Fruit fly (Drosophila melanogaster): ENCODE measurements around the gene CG5377.

CG5377 gene

DNA sequence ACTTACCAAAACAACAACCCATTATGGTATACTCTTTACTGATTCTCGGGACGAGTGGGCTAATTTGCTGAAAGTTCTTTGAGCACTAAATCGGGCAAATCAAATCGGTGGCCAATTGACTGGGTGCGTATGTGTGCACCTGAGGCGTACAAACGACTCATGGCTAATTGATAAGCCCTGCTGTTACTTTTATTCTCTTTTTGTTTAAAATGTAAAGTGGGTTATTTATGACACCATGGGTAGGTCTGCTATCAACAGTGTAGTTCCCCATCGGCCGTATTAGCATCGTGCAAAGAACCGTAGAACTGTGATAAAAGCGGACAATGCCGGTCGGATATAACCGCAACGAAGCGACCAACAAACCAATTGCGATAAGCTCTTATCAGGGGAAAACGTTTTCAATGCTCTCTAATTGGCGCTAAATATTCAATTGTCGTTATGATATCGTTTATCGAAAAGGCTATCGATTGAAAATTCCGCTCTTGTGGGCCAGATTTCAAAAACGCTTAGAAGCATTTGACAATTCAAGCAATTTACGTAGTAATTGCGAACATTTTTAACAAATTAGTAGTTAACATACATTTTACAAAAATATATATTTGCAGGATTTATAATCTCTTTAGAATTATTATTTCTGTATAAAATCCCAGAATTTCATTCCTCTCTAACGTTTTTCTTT is 20.6 kb downstream of the CG5377 start, which contains the start of gene CG34288:
Gene CG34288, minus strand, starts transcription at position 69 of the 679 bp plus-strand sequence.
- no peak for TF ChIP-seq ttk (optimal IDR thresholded peaks at IDR 0.05)
- no peak for TF ChIP-seq Myc (optimal IDR thresholded peaks at IDR 0.05)
- no peak for TF ChIP-seq psq (optimal IDR thresholded peaks at IDR 0.05)
- no peak for TF ChIP-seq insv (optimal IDR thresholded peaks at IDR 0.05)
- no peak for TF ChIP-seq h (optimal IDR thresholded peaks at IDR 0.05)
- TF ChIP-seq Sin3A (optimal IDR thresholded peaks at IDR 0.05), result no peak

DNA sequence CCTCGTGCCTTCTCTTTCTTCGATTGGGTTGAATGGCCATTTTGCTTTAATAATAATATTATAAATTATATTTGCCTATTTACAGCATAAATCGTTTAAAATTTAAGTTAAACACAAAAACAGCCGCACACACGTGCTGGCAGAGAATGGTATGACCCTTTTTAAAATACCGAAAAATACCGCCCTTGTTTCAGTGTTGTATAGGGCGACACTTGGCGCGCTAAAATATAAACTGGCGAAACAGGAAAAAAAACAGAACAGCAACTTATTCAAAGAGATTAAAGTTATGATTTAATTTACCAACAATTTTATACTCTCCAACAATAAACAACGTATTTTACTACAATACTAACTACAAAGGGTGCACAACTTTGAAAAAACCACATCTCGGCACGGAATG is 21.5 kb downstream of the CG5377 start, which contains the start of gene CG12499:
Gene CG12499, minus strand, starts transcription at position 95 of the 400 bp plus-strand sequence.
- TF ChIP-seq ttk (optimal IDR thresholded peaks at IDR 0.05), result no peak
- no peak for TF ChIP-seq psq (optimal IDR thresholded peaks at IDR 0.05)
- TF ChIP-seq Sin3A (optimal IDR thresholded peaks at IDR 0.05), result no peak
- no peak for TF ChIP-seq Myc (optimal IDR thresholded peaks at IDR 0.05)
- TF ChIP-seq insv (optimal IDR thresholded peaks at IDR 0.05), result no peak
- TF ChIP-seq h (optimal IDR thresholded peaks at IDR 0.05), result no peak

DNA sequence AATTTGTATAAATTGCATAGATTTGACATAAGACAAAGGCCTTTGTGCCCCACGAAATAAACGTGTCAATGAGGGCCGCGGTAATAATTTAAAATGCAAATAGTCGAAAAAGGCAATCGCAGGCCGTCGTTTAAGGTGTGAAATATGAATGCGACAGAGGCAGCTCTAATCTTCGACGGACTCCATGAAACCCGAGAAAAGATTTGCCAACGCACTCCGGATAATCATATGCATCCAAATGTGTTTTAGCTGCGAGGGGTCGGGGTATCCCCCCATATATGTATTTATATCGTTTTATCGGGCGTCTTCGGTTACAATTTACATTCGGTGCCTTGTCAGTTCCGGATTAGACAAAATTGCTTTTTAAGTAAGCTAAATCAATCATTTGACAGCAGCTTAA is 29.7 kb downstream of the CG5377 start:
- TF ChIP-seq Sin3A (optimal IDR thresholded peaks at IDR 0.05), result no peak
- TF ChIP-seq ttk (optimal IDR thresholded peaks at IDR 0.05), result no peak
- TF ChIP-seq insv (optimal IDR thresholded peaks at IDR 0.05), result no peak
- TF ChIP-seq psq (optimal IDR thresholded peaks at IDR 0.05), result no peak
- no peak for TF ChIP-seq Myc (optimal IDR thresholded peaks at IDR 0.05)
- no peak for TF ChIP-seq h (optimal IDR thresholded peaks at IDR 0.05)

DNA sequence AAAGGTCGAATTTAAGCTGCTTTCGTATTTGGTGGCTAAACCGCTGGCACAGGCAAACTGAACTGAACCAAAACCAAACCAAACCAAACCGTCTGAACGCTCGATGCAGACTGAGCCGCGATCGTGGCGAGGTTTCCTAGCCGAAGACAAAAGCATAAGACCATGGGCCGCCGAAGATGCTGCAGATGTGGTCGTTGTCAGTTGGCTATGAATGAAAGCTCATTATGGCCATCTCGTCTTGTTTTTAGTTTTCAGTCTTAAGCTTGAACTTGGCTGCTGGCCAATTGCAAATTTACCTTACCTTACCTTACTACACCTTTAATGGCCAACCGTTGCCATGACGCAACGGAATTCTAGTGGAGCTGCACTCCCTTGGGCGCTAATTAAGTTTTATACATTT is 31.9 kb downstream of the CG5377 start, which contains the start of gene CG13847:
Gene CG13847, minus strand, starts transcription at position 101 of the 400 bp plus-strand sequence.
- no peak for TF ChIP-seq Myc (optimal IDR thresholded peaks at IDR 0.05)
- no peak for TF ChIP-seq ttk (optimal IDR thresholded peaks at IDR 0.05)
- no peak for TF ChIP-seq Sin3A (optimal IDR thresholded peaks at IDR 0.05)
- TF ChIP-seq insv (optimal IDR thresholded peaks at IDR 0.05), result no peak
- no peak for TF ChIP-seq h (optimal IDR thresholded peaks at IDR 0.05)
- TF ChIP-seq psq (optimal IDR thresholded peaks at IDR 0.05), result no peak

DNA sequence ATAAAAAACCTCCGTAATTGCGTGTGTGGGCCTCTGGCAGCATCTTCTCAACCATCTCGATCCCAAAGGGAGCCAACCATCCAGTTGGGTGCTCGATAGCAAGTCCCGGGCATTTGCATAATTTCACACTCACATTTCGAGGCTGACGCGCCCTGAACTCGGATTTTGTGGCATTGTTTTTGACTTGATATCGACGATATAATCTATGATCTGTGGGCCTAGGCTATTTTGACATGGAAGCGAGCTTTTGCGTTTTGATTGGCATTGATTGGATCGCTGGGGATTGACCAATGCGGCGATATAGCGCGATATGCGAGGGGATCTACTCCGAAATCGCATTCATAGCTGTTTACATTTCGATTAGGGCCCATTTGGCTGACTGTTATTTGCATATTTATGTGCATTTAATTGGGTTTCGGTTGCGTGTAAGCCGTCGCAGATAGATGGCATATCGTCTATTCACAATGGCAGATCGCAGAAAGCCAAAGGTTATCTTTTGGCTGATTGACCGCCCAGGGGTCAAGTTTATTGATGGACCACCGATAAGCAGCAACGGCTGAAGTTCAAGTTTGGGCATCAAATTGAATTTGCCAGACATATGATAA is 35.7 kb downstream of the CG5377 start:
- TF ChIP-seq Myc (optimal IDR thresholded peaks at IDR 0.05) (no peak), insv (optimal IDR thresholded peaks at IDR 0.05) (no peak), psq (optimal IDR thresholded peaks at IDR 0.05) (no peak), ttk (optimal IDR thresholded peaks at IDR 0.05) (no peak), h (optimal IDR thresholded peaks at IDR 0.05) (no peak), Sin3A (optimal IDR thresholded peaks at IDR 0.05) (no peak)

DNA sequence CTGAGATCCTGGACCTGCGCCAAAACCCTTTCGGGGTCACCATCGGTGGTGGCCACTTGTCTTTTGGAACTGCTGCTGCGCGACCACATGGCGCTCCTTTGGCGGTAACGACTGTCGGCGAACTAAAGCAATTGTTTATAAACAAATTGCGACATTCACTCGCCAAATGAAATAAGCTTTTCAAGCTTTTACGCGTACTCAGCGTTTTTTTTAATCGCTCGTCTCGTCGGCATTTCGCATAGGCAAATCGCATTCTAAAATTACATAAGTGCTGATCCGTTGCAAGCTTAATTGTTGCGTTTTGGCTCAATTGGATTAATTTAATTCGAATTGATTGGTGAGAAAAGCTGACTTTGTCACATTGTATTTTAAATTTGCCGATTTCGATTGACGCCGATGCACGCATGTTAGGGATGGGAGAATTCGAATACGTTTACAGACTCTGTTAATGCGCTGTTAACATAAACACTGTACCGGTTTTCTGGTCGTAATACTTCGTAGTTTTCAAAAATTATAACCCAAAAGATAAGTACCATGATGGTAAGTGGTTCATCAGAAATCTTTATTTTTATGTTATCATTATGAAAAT is 43.3 kb downstream of the CG5377 start, which contains the start of gene pinta:
Gene pinta, minus strand, starts transcription at position 328 of the 589 bp plus-strand sequence.
- no peak for TF ChIP-seq insv (optimal IDR thresholded peaks at IDR 0.05)
- no peak for TF ChIP-seq Sin3A (optimal IDR thresholded peaks at IDR 0.05)
- no peak for TF ChIP-seq h (optimal IDR thresholded peaks at IDR 0.05)
- no peak for TF ChIP-seq ttk (optimal IDR thresholded peaks at IDR 0.05)
- TF ChIP-seq psq (optimal IDR thresholded peaks at IDR 0.05), result no peak
- TF ChIP-seq Myc (optimal IDR thresholded peaks at IDR 0.05), result no peak

dm6 chr3R:22423996-22424395 is 44.0 kb downstream of the CG5377 start:
- TF ChIP-seq h (optimal IDR thresholded peaks at IDR 0.05) (no peak), psq (optimal IDR thresholded peaks at IDR 0.05) (no peak), ttk (optimal IDR thresholded peaks at IDR 0.05) (no peak), Sin3A (optimal IDR thresholded peaks at IDR 0.05) (no peak), Myc (optimal IDR thresholded peaks at IDR 0.05) (no peak), insv (optimal IDR thresholded peaks at IDR 0.05) (no peak)

DNA sequence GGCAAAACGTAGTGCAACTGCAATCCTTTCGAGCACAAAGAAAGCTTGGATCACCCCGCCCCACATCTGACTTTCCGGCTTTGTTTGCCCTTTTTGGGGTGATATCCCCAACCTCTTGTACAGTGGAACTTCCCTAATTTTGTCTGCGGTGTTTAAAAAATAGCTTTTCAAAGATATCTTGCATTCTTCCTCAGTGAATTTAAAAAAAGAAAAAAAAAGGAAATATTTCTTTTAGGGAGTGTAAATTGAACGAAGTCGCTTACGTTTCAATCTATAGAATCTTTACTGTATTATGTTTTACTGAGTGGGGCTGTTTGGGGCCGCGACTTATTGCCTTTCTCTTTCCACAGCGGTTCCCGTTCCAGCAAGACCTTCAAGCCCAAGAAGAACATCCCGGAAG is 46.3 kb downstream of the CG5377 start:
- TF ChIP-seq insv (optimal IDR thresholded peaks at IDR 0.05), result no peak
- no peak for TF ChIP-seq psq (optimal IDR thresholded peaks at IDR 0.05)
- no peak for TF ChIP-seq ttk (optimal IDR thresholded peaks at IDR 0.05)
- TF ChIP-seq h (optimal IDR thresholded peaks at IDR 0.05), result no peak
- no peak for TF ChIP-seq Myc (optimal IDR thresholded peaks at IDR 0.05)
- no peak for TF ChIP-seq Sin3A (optimal IDR thresholded peaks at IDR 0.05)

DNA sequence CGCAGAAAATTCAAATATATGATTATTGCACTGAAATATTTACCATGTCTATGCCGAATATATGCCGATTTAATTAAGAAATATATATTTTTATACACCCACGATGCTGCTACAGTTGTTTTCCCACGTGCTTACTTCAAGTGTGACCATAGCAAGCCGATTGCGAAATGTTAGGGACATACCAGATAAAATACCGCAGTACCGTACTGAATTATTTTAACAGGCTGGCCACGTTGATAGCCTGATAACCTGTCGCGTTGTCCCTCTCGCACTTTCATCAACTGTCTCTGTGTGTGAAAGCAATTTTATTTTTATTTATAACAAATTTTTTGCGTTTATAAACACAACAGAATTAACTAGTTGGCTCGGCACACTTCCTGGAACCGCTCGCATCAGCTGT is 47.0 kb downstream of the CG5377 start, which contains the start of the genes Nop56 and mats:
Gene Nop56, minus strand, starts transcription at position 158 of the 400 bp plus-strand sequence.
Gene mats, plus strand, starts transcription at position 251 of the 400 bp plus-strand sequence.
- no peak for TF ChIP-seq h (optimal IDR thresholded peaks at IDR 0.05)
- no peak for TF ChIP-seq ttk (optimal IDR thresholded peaks at IDR 0.05)

Measured in Kc167 (cell line).